Worm (Caenorhabditis elegans) whole organism, late embryonic: ENCODE results near the gene ZK899.7.

Experiments
- F13H6.1 ChIP-seq: sonication (generic microtip); optimal IDR thresholded peaks from 2 replicates; lab custom pipeline; 2016; ENCODE audit warnings: missing genetic modification characterization, missing compliant biosample characterization
- K02D7.2 ChIP-seq: sonication (generic microtip); optimal IDR thresholded peaks from 2 replicates; lab custom pipeline; 2017; ENCODE audit warnings: mild to moderate bottlenecking, missing genetic modification characterization, missing compliant biosample characterization

DNA sequence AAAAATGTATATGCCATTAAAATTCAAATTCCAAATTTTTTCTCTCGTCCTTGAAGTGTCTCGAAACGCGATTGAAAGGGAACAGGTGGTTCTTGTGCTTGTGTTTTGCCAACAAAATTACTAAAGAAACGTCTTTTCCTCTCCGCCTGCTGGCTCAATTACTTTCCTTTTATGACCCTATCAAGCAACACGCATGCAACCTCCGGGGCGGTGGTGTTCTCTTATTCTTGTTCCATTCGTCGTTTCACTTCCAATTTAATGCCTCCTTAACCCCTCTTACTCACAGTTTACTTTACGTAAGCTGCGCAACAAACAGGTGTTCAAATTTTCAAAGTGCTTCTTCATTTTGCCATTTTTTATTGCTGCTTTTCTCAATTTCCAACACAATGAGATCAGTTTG is 34.5 kb upstream of the ZK899.7 start:
- TF ChIP-seq F13H6.1 (tag; lab: Kevin White, UChicago) (no peak), K02D7.2 (no peak)
